Worm (Caenorhabditis elegans): ENCODE data around the gene M05D6.1.

DNA sequence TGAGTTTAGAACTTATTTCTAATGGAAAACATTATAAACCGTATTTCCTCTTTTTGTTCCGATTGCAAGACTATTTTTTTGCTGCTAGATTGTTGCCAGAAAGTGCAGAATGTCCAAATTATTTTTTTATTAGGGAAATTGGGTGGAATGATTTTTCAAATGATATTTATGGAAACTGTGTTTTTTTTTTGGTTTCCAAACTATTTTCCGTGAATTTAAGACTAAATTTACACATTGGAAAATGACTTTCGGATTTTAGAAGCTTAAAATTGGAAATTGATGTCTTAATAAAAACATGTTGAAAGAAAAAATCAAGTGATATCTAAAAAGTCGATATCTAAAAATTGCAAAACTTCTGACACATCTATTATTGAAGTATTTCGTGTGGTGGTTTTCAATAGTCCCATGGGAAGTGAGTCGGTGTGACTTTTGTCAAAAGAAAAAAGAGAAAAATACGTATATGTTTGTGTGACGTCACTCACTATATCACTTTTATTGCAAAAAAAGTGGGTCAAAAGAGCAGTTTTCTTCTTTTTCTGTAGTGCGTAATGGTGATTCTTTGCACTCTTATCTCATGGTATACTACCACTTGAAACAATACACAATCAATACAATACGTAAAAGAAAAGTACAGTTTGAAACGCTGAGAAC, 29.0 kb upstream of the M05D6.1 start:
- TF ChIP-seq lin-11 (tag; optimal IDR thresholded peaks at IDR 0.05) (no peak), ama-1 (optimal IDR thresholded peaks at IDR 0.05) (no peak), nfya-1 (tag; optimal IDR thresholded peaks at IDR 0.05) (no peak), ttx-3 (tag; optimal IDR thresholded peaks at IDR 0.05) (no peak), unc-42 (tag; optimal IDR thresholded peaks at IDR 0.05) (no peak)
